Fruit fly (Drosophila melanogaster) whole organism, embryonic: ENCODE results near the gene CG17777.

Source experiments
- Aef1 ChIP-seq: fragments of 200-800 bp; sonication (Bioruptor generic); IDR thresholded peaks from 3 replicates; pipeline ENCODE4 v1.3.6; 2022; ENCODE audit warnings: missing biosample characterization, missing genetic modification characterization
- Asciz ChIP-seq: fragments of 200-800 bp; sonication (Bioruptor generic); optimal IDR thresholded peaks from 2 replicates; lab custom pipeline; 2017; ENCODE audit warnings: missing biosample characterization, mild to moderate bottlenecking, missing genetic modification characterization, missing genetic modification reagents
- C15 ChIP-seq: fragments of 200-800 bp; sonication (Bioruptor generic); IDR thresholded peaks from 3 replicates; pipeline ENCODE4 v1.3.6; 2022; ENCODE audit warnings: missing biosample characterization, missing genetic modification characterization
- CG13296 ChIP-seq: fragments of 200-800 bp; sonication (Bioruptor generic); optimal IDR thresholded peaks from 3 replicates; lab custom pipeline; 2018; ENCODE audit warnings: missing biosample characterization, mild to moderate bottlenecking, missing genetic modification characterization
- CG13894 ChIP-seq: fragments of 200-800 bp; sonication (Bioruptor generic); optimal IDR thresholded peaks from 3 replicates; lab custom pipeline; 2018; ENCODE audit warnings: missing biosample characterization, mild to moderate bottlenecking, missing genetic modification characterization, moderate library complexity
- CG14441 ChIP-seq: fragments of 200-800 bp; sonication (Bioruptor generic); IDR thresholded peaks from 2 replicates; pipeline ENCODE4 v1.3.6; 2022; ENCODE audit warnings: missing biosample characterization, missing genetic modification characterization
- CG14667 ChIP-seq: fragments of 200-800 bp; sonication (Bioruptor generic); IDR thresholded peaks from 2 replicates; pipeline ENCODE4 v1.3.6; 2022; ENCODE audit warnings: missing biosample characterization, missing genetic modification characterization
- CG14710 ChIP-seq: fragments of 200-800 bp; sonication (Bioruptor generic); optimal IDR thresholded peaks from 3 replicates; lab custom pipeline; 2019; ENCODE audit warnings: missing biosample characterization, mild to moderate bottlenecking, missing genetic modification characterization, moderate library complexity
- CG17802 ChIP-seq: fragments of 200-800 bp; sonication (Bioruptor generic); optimal IDR thresholded peaks from 2 replicates; lab custom pipeline; 2018; ENCODE audit warnings: missing biosample characterization, mild to moderate bottlenecking, missing genetic modification characterization, moderate library complexity
- CG1792 ChIP-seq: fragments of 200-800 bp; sonication (Bioruptor generic); optimal IDR thresholded peaks from 2 replicates; lab custom pipeline; 2016; ENCODE audit warnings: missing biosample characterization, missing genetic modification characterization
- CG30020 ChIP-seq: fragments of 200-800 bp; optimal IDR thresholded peaks from 2 replicates; lab custom pipeline; 2019; ENCODE audit warnings: missing biosample characterization, mild to moderate bottlenecking, missing genetic modification characterization, moderate library complexity
- CG31224 ChIP-seq: fragments of 200-800 bp; sonication (Bioruptor generic); IDR thresholded peaks from 2 replicates; pipeline ENCODE4 v1.3.6; 2022; ENCODE audit warnings: missing biosample characterization, missing genetic modification characterization
- CG34422 ChIP-seq: fragments of 200-800 bp; sonication (Bioruptor generic); IDR thresholded peaks from 3 replicates; pipeline ENCODE4 v1.3.6; 2022; ENCODE audit warnings: missing biosample characterization, missing genetic modification characterization
- CG6175 ChIP-seq: fragments of 200-800 bp; sonication (Bioruptor generic); IDR thresholded peaks from 3 replicates; pipeline ENCODE4 v1.3.6; 2022; ENCODE audit warnings: missing biosample characterization, missing genetic modification characterization
- CG7372 ChIP-seq: fragments of 200-800 bp; sonication (Bioruptor generic); IDR thresholded peaks from 2 replicates; pipeline ENCODE4 v1.3.6; 2022; ENCODE audit warnings: missing biosample characterization, missing genetic modification characterization
- CrebB ChIP-seq: fragments of 200-800 bp; sonication (Bioruptor generic); optimal IDR thresholded peaks from 3 replicates; lab custom pipeline; 2018; ENCODE audit warnings: missing biosample characterization, mild to moderate bottlenecking, missing genetic modification characterization
- Ets97D ChIP-seq: fragments of 200-800 bp; sonication (Bioruptor generic); optimal IDR thresholded peaks from 3 replicates; lab custom pipeline; 2016; ENCODE audit warnings: missing biosample characterization, missing genetic modification characterization
- HLH3B ChIP-seq: fragments of 200-800 bp; sonication (Bioruptor generic); IDR thresholded peaks from 2 replicates; pipeline ENCODE4 v1.3.6; 2022; ENCODE audit warnings: missing biosample characterization, missing genetic modification characterization
- Hr39 ChIP-seq: fragments of >200 bp; optimal IDR thresholded peaks from 2 replicates; lab custom pipeline; 2017
- Lpt ChIP-seq: fragments of >200 bp; optimal IDR thresholded peaks from 2 replicates; lab custom pipeline; 2018; ENCODE audit warnings: missing biosample characterization, missing genetic modification characterization
- MTF-1 ChIP-seq: fragments of 200-800 bp; sonication (Bioruptor generic); optimal IDR thresholded peaks from 2 replicates; lab custom pipeline; 2018; ENCODE audit warnings: missing biosample characterization, mild to moderate bottlenecking, missing genetic modification characterization, borderline replicate concordance
- Six4 ChIP-seq: fragments of 200-800 bp; sonication (Bioruptor generic); optimal IDR thresholded peaks from 2 replicates; lab custom pipeline; 2016; ENCODE audit warnings: missing biosample characterization, missing genetic modification characterization
- Trl ChIP-seq, 3 experiments: fragments of >200 bp in 2 of 3; fragments of 200-800 bp in 1 of 3; sonication (Bioruptor generic) in 1 of 3; optimal IDR thresholded peaks; 2 replicates in 1 of 3; 3 replicates in 2 of 3; lab custom pipeline; 2016 to 2017; ENCODE audit warnings: missing biosample characterization in 1 of 3, missing genetic modification characterization in 1 of 3
- Usf ChIP-seq: fragments of 200-800 bp; sonication (Bioruptor generic); optimal IDR thresholded peaks from 2 replicates; lab custom pipeline; 2017; ENCODE audit warnings: missing genotype, missing biosample characterization, missing genetic modification characterization
- Xbp1 ChIP-seq: fragments of 200-800 bp; sonication (Bioruptor generic); optimal IDR thresholded peaks from 3 replicates; lab custom pipeline; 2016; ENCODE audit warnings: missing biosample characterization, mild to moderate bottlenecking, missing genetic modification characterization
- Xrp1 ChIP-seq: fragments of 200-800 bp; sonication (Bioruptor generic); IDR thresholded peaks from 2 replicates; pipeline ENCODE4 v1.3.6; 2022; ENCODE audit warnings: missing biosample characterization, missing genetic modification characterization
- YL-1 ChIP-seq: fragments of 200-800 bp; sonication (Bioruptor generic); optimal IDR thresholded peaks from 3 replicates; lab custom pipeline; 2017; ENCODE audit warnings: missing biosample characterization, mild to moderate bottlenecking, missing genetic modification characterization
- ab ChIP-seq: fragments of 200-800 bp; sonication (Bioruptor generic); optimal IDR thresholded peaks from 2 replicates; lab custom pipeline; 2016; ENCODE audit warnings: missing biosample characterization, missing genetic modification characterization
- aop ChIP-seq: fragments of 200-800 bp; sonication (Bioruptor generic); IDR thresholded peaks from 2 replicates; pipeline ENCODE4 v1.3.6; 2022; ENCODE audit warnings: missing biosample characterization, missing genetic modification characterization
- ash1 ChIP-seq: fragments of 200-800 bp; sonication (Bioruptor generic); optimal IDR thresholded peaks from 2 replicates; lab custom pipeline; 2018; ENCODE audit warnings: missing biosample characterization, mild to moderate bottlenecking, missing genetic modification characterization
- cas ChIP-seq: fragments of 200-800 bp; sonication (Bioruptor generic); IDR thresholded peaks from 2 replicates; pipeline ENCODE4 v1.3.6; 2022; ENCODE audit warnings: missing biosample characterization, missing genetic modification characterization
- cwo ChIP-seq: fragments of 200-800 bp; sonication (Bioruptor generic); optimal IDR thresholded peaks from 3 replicates; lab custom pipeline; 2017; ENCODE audit warnings: missing biosample characterization, missing genetic modification characterization, mild to moderate bottlenecking, moderate library complexity, missing genetic modification reagents
- danr ChIP-seq: fragments of 200-800 bp; sonication (Bioruptor generic); IDR thresholded peaks from 2 replicates; pipeline ENCODE4 v1.3.6; 2022; ENCODE audit warnings: missing biosample characterization, missing genetic modification characterization
- dimm ChIP-seq: fragments of 200-800 bp; sonication (Bioruptor generic); IDR thresholded peaks from 2 replicates; pipeline ENCODE4 v1.3.6; 2022; ENCODE audit warnings: missing biosample characterization, missing genetic modification characterization
- ems ChIP-seq: fragments of 200-800 bp; sonication (Bioruptor generic); optimal IDR thresholded peaks from 3 replicates; lab custom pipeline; 2016; ENCODE audit warnings: missing biosample characterization, missing genetic modification characterization
- fd102C ChIP-seq: fragments of 200-800 bp; sonication (Bioruptor generic); optimal IDR thresholded peaks from 2 replicates; lab custom pipeline; 2018; ENCODE audit warnings: missing biosample characterization, mild to moderate bottlenecking, missing genetic modification characterization, moderate library complexity
- grau ChIP-seq: fragments of 200-800 bp; optimal IDR thresholded peaks from 3 replicates; lab custom pipeline; 2019; ENCODE audit warnings: missing biosample characterization, mild to moderate bottlenecking, missing genetic modification characterization, moderate library complexity
- hkb ChIP-seq, 2 experiments: fragments of 200-800 bp in 1 of 2; fragments of >200 bp in 1 of 2; sonication (Bioruptor generic) in 1 of 2; IDR thresholded peaks in 1 of 2; optimal IDR thresholded peaks in 1 of 2; 2 replicates each; pipeline versions ENCODE4 v1.3.6 to Lab custom; 2017 to 2022; ENCODE audit warnings: missing biosample characterization in 1 of 2, missing genetic modification characterization in 1 of 2
- lov ChIP-seq, 2 experiments: fragments of 200-800 bp in 1 of 2; fragments of >200 bp in 1 of 2; sonication (Bioruptor generic) in 1 of 2; IDR thresholded peaks in 1 of 2; optimal IDR thresholded peaks in 1 of 2; 2 replicates in 1 of 2; 3 replicates in 1 of 2; pipeline versions ENCODE4 v1.3.6 to Lab custom; 2017 to 2022; ENCODE audit warnings: missing biosample characterization in 1 of 2, missing genetic modification characterization in 1 of 2
- nerfin-2 ChIP-seq: fragments of 200-800 bp; sonication (Bioruptor generic); IDR thresholded peaks from 2 replicates; pipeline ENCODE4 v1.3.6; 2022; ENCODE audit warnings: missing biosample characterization, missing genetic modification characterization; ENCODE audit not compliant: partially characterized antibody
- psq ChIP-seq: fragments of 200-800 bp; sonication (Bioruptor generic); optimal IDR thresholded peaks from 2 replicates; lab custom pipeline; 2017; ENCODE audit warnings: missing biosample characterization, missing genetic modification characterization
- schlank ChIP-seq: fragments of 200-800 bp; sonication (Bioruptor generic); optimal IDR thresholded peaks from 2 replicates; lab custom pipeline; 2018; ENCODE audit warnings: missing biosample characterization, mild to moderate bottlenecking, missing genetic modification characterization
- sim ChIP-seq: fragments of 200-800 bp; sonication (Bioruptor generic); IDR thresholded peaks from 2 replicates; pipeline ENCODE4 v1.3.6; 2022; ENCODE audit warnings: missing biosample characterization, missing genetic modification characterization
- slbo ChIP-seq: fragments of 200-800 bp; sonication (Bioruptor generic); IDR thresholded peaks from 2 replicates; pipeline ENCODE4 v1.3.6; 2022; ENCODE audit warnings: missing biosample characterization, missing genetic modification characterization
- sr ChIP-seq: fragments of 200-800 bp; sonication (Bioruptor generic); IDR thresholded peaks from 3 replicates; pipeline ENCODE4 v1.3.6; 2022; ENCODE audit warnings: missing biosample characterization, missing genetic modification characterization
- ssp ChIP-seq: fragments of 200-800 bp; sonication (Bioruptor generic); IDR thresholded peaks from 2 replicates; pipeline ENCODE4 v1.3.6; 2022; ENCODE audit warnings: missing biosample characterization, missing genetic modification characterization
- stc ChIP-seq: fragments of 200-800 bp; sonication (Bioruptor generic); IDR thresholded peaks from 2 replicates; pipeline ENCODE4 v1.3.6; 2022; ENCODE audit warnings: missing biosample characterization, missing genetic modification characterization
- stwl ChIP-seq: fragments of 200-800 bp; sonication (Bioruptor generic); optimal IDR thresholded peaks from 3 replicates; lab custom pipeline; 2018; ENCODE audit warnings: missing biosample characterization, mild to moderate bottlenecking, missing genetic modification characterization, moderate library complexity
- tin ChIP-seq: fragments of 200-800 bp; sonication (Bioruptor generic); optimal IDR thresholded peaks from 3 replicates; lab custom pipeline; 2016; ENCODE audit warnings: missing biosample characterization, missing genetic modification characterization
- zfh1 ChIP-seq: fragments of 200-800 bp; sonication (Bioruptor generic); IDR thresholded peaks from 3 replicates; pipeline ENCODE4 v1.3.6; 2022; ENCODE audit warnings: missing biosample characterization, missing genetic modification characterization

The CG17777 gene

dm6 chrX:2166129-2166528, 20.5 kb upstream of the CG17777 start (continued):
- no peak for TF ChIP-seq stwl (tag; lab: Kevin White, UChicago)
- TF ChIP-seq lov (optimal IDR thresholded peaks at IDR 0.05; lab: Kevin White, UChicago) = no peak
- TF ChIP-seq lov (GFP tag; IDR thresholded peaks at IDR 0.05; lab: Robert Waterston, UW) = no peak
- peak; percentile 48; the same call in 1 of the 2 replicates for TF ChIP-seq Xrp1 (GFP tag; lab: Robert Waterston, UW)
- no peak for TF ChIP-seq CG31224
- TF ChIP-seq YL-1 (GFP tag; lab: Kevin White, UChicago) = no peak
- no peak for TF ChIP-seq sr (GFP tag; lab: Robert Waterston, UW)
- no peak for TF ChIP-seq Lpt
- no peak for TF ChIP-seq Hr39 (lab: Kevin White, UChicago)
- 0 out of 3 replicates have a peak, but pooled peaks have one; percentile 10 for TF ChIP-seq Aef1
- TF ChIP-seq Usf = no peak
- TF ChIP-seq Ets97D (GFP tag; lab: Kevin White, UChicago) = no peak
- TF ChIP-seq CG17802 (tag; lab: Kevin White, UChicago) = peak; percentile 53
- TF ChIP-seq MTF-1 (GFP tag; lab: Kevin White, UChicago) = no peak
- TF ChIP-seq zfh1 = peak; percentile 56; the same call in 2 of the 3 replicates
- peak; percentile 53 for TF ChIP-seq slbo (GFP tag; lab: Robert Waterston, UW)
- no peak for TF ChIP-seq nerfin-2
- peak; percentile 53 for TF ChIP-seq Xbp1 (GFP tag; lab: Kevin White, UChicago)
- no peak for TF ChIP-seq Trl (optimal IDR thresholded peaks at IDR 0.05; lab: Kevin White, UChicago)
- TF ChIP-seq Trl (GFP tag; optimal IDR thresholded peaks at IDR 0.05; lab: Kevin White, UChicago) = no peak
- no peak for TF ChIP-seq ab (GFP tag; lab: Kevin White, UChicago)
- 0 out of 2 replicates have a peak, but pooled peaks have one; percentile 14 for TF ChIP-seq CG14441 (GFP tag; lab: Robert Waterston, UW)
- peak; percentile 17 for TF ChIP-seq CG14710 (tag; lab: Kevin White, UChicago)
- TF ChIP-seq CG1792 = peak; percentile 22
- no peak for TF ChIP-seq fd102C (GFP tag; lab: Kevin White, UChicago)
- TF ChIP-seq HLH3B (GFP tag; lab: Robert Waterston, UW) = peak; percentile 83
- no peak for TF ChIP-seq CG30020 (tag; lab: Kevin White, UChicago)
- TF ChIP-seq CG13296 (GFP tag; lab: Kevin White, UChicago) = no peak
- TF ChIP-seq C15 (GFP tag; lab: Robert Waterston, UW) = no peak
- no peak for TF ChIP-seq ssp (GFP tag; lab: Robert Waterston, UW)
- peak; percentile 13 for TF ChIP-seq Six4 (GFP tag; lab: Kevin White, UChicago)
- no peak for TF ChIP-seq cas
- peak; percentile 19 for TF ChIP-seq grau (tag; lab: Kevin White, UChicago)
- TF ChIP-seq stc (GFP tag; lab: Robert Waterston, UW) = peak; percentile 43; the same call in 1 of the 2 replicates
- TF ChIP-seq aop = 0 out of 2 replicates have a peak, but pooled peaks have one; percentile 26
- TF ChIP-seq CG13894 = no peak
- TF ChIP-seq ash1 (GFP tag; lab: Kevin White, UChicago) = no peak
- no peak for TF ChIP-seq hkb (optimal IDR thresholded peaks at IDR 0.05; lab: Kevin White, UChicago)
- TF ChIP-seq hkb (GFP tag; IDR thresholded peaks at IDR 0.05; lab: Robert Waterston, UW) = peak; percentile 65
- TF ChIP-seq schlank (tag; lab: Kevin White, UChicago) = no peak
- TF ChIP-seq CG7372 (GFP tag; lab: Robert Waterston, UW) = no peak
- TF ChIP-seq CrebB (tag; lab: Kevin White, UChicago) = no peak
- TF ChIP-seq danr = 0 out of 2 replicates have a peak, but pooled peaks have one; percentile 10
- TF ChIP-seq CG14667 = peak; percentile 29; the same call in 1 of the 2 replicates
- TF ChIP-seq Asciz (GFP tag; lab: Kevin White, UChicago) = peak; percentile 44
- TF ChIP-seq ems = no peak
- TF ChIP-seq sim (GFP tag; lab: Robert Waterston, UW) = no peak
- TF ChIP-seq cwo (GFP tag; lab: Kevin White, UChicago) = no peak
- TF ChIP-seq psq = no peak
- peak; percentile 28 for TF ChIP-seq tin (GFP tag; lab: Kevin White, UChicago)
- peak; percentile 43; the same call in 1 of the 2 replicates for TF ChIP-seq dimm (GFP tag; lab: Robert Waterston, UW)
- TF ChIP-seq CG6175 (GFP tag; lab: Robert Waterston, UW) = no peak
- TF ChIP-seq CG34422 (GFP tag; lab: Robert Waterston, UW) = 0 out of 3 replicates have a peak, but pooled peaks have one; percentile 15
